Worm (Caenorhabditis elegans) whole organism, L4 larva: ENCODE measurements around the gene Y61B8B.3.

Source experiments
- F10B5.3 ChIP-seq: sonication (generic microtip); optimal IDR thresholded peaks from 2 replicates; lab custom pipeline; 2016; ENCODE audit warnings: mild to moderate bottlenecking, missing genetic modification characterization, missing compliant biosample characterization
- F26F4.8 ChIP-seq: fragments of 200-800 bp; sonication (Bioruptor generic); conservative IDR thresholded peaks from 2 replicates; pipeline ENCODE4 v1.3.6; 2022; ENCODE audit warnings: missing genetic modification characterization, missing compliant biosample characterization
- F37D6.2 ChIP-seq: sonication (generic microtip); optimal IDR thresholded peaks from 2 replicates; lab custom pipeline; 2016; ENCODE audit warnings: mild to moderate bottlenecking, missing genetic modification characterization, missing compliant biosample characterization
- F49E8.2 ChIP-seq: sonication (generic microtip); optimal IDR thresholded peaks from 2 replicates; lab custom pipeline; 2016; ENCODE audit warnings: missing compliant biosample characterization, mild to moderate bottlenecking, missing genetic modification characterization, borderline replicate concordance
- T20F7.1 ChIP-seq: fragments of 200-800 bp; sonication (Bioruptor generic); optimal IDR thresholded peaks from 2 replicates; lab custom pipeline; 2018; ENCODE audit warnings: mild to moderate bottlenecking, missing genetic modification characterization, missing compliant biosample characterization
- T26A8.4 ChIP-seq: fragments of 200-800 bp; sonication (Bioruptor generic); IDR thresholded peaks from 2 replicates; pipeline ENCODE4 v1.3.6; 2022; ENCODE audit warnings: missing genetic modification characterization, missing compliant biosample characterization
- Y105C5A.15 ChIP-seq: fragments of 200-800 bp; sonication (Bioruptor generic); IDR thresholded peaks from 2 replicates; pipeline ENCODE4 v1.3.6; 2022; ENCODE audit warnings: missing genetic modification characterization, missing compliant biosample characterization
- Y75B8A.6 ChIP-seq: fragments of 200-800 bp; sonication (Bioruptor generic); IDR thresholded peaks from 2 replicates; pipeline ENCODE4 v1.3.6; 2022; ENCODE audit warnings: missing genetic modification reagents, missing genetic modification characterization, missing compliant biosample characterization
- ZK546.5 ChIP-seq, 2 experiments: sonication (generic microtip); optimal IDR thresholded peaks; 2 replicates each; lab custom pipeline; 2017; ENCODE audit warnings: missing biosample characterization in 2 of 2, missing genetic modification characterization in 2 of 2
- ama-1 ChIP-seq: fragments of 150-350 bp; optimal IDR thresholded peaks from 2 replicates; lab custom pipeline; 2014; ENCODE audit warnings: inconsistent platforms, mixed read lengths
- ceh-20 ChIP-seq: fragments of 200-800 bp; sonication (Bioruptor generic); IDR thresholded peaks from 2 replicates; pipeline ENCODE4 v1.3.6; 2022; ENCODE audit warnings: missing genetic modification reagents, missing genetic modification characterization, missing compliant biosample characterization
- ceh-28 ChIP-seq: fragments of 150-350 bp; optimal IDR thresholded peaks from 2 replicates; lab custom pipeline; 2014; ENCODE audit warnings: missing biosample characterization, missing genetic modification reagents, missing genetic modification characterization
- ceh-32 ChIP-seq: sonication (generic microtip); optimal IDR thresholded peaks from 2 replicates; lab custom pipeline; 2016; ENCODE audit warnings: mild to moderate bottlenecking, missing genetic modification characterization, missing compliant biosample characterization; ENCODE audit not compliant: poor library complexity
- ceh-44 ChIP-seq: fragments of 200-800 bp; sonication (Bioruptor generic); IDR thresholded peaks from 2 replicates; pipeline ENCODE4 v1.3.6; 2022; ENCODE audit warnings: missing genetic modification reagents, missing genetic modification characterization, missing compliant biosample characterization
- ceh-82 ChIP-seq: sonication (generic microtip); optimal IDR thresholded peaks from 2 replicates; lab custom pipeline; 2017; ENCODE audit warnings: missing biosample characterization, missing genetic modification characterization
- ctbp-1 ChIP-seq: fragments of 200-800 bp; sonication (Bioruptor generic); IDR thresholded peaks from 2 replicates; pipeline ENCODE4 v1.3.6; 2022; ENCODE audit warnings: missing genetic modification reagents, missing genetic modification characterization, missing compliant biosample characterization
- dpl-1 ChIP-seq: fragments of 150-350 bp; optimal IDR thresholded peaks from 2 replicates; lab custom pipeline; 2014; ENCODE audit warnings: missing biosample characterization, missing genetic modification reagents, missing genetic modification characterization
- dve-1 ChIP-seq: sonication (generic microtip); optimal IDR thresholded peaks from 2 replicates; lab custom pipeline; 2017; ENCODE audit warnings: antibody characterized with exemption, mild to moderate bottlenecking, missing genetic modification characterization, missing compliant biosample characterization; ENCODE audit not compliant: insufficient read depth
- egl-27 ChIP-seq: sonication (generic microtip); optimal IDR thresholded peaks from 3 replicates; lab custom pipeline; 2017; ENCODE audit warnings: missing biosample characterization, missing genetic modification reagents, missing genetic modification characterization
- egl-43 ChIP-seq: fragments of 200-800 bp; sonication (Bioruptor generic); IDR thresholded peaks from 2 replicates; pipeline ENCODE4 v1.3.6; 2022; ENCODE audit warnings: missing genetic modification reagents, missing genetic modification characterization, missing compliant biosample characterization
- fos-1 ChIP-seq: fragments of 150-350 bp; optimal IDR thresholded peaks from 2 replicates; lab custom pipeline; 2014; ENCODE audit warnings: missing biosample characterization, missing genetic modification characterization
- hif-1 ChIP-seq, 2 experiments: sonication (generic microtip); optimal IDR thresholded peaks; 2 replicates each; lab custom pipeline; 2016 to 2017; ENCODE audit warnings: missing compliant biosample characterization in 2 of 2, missing genetic modification characterization in 2 of 2, missing genetic modification reagents in 2 of 2, missing genotype in 2 of 2, mild to moderate bottlenecking in 1 of 2
- hlh-11 ChIP-seq: fragments of 200-800 bp; sonication (Bioruptor generic); optimal IDR thresholded peaks from 2 replicates; lab custom pipeline; 2018; ENCODE audit warnings: mild to moderate bottlenecking, missing genetic modification characterization, missing compliant biosample characterization
- jun-1 ChIP-seq: fragments of 150-350 bp; optimal IDR thresholded peaks from 2 replicates; lab custom pipeline; 2014; ENCODE audit warnings: missing biosample characterization, missing genetic modification reagents, missing genetic modification characterization
- lin-29 ChIP-seq: fragments of 200-800 bp; sonication (Bioruptor generic); IDR thresholded peaks from 2 replicates; pipeline ENCODE4 v1.3.6; 2022; ENCODE audit warnings: missing genetic modification reagents, missing genetic modification characterization, missing compliant biosample characterization
- lin-39 ChIP-seq: fragments of 150-350 bp; optimal IDR thresholded peaks from 2 replicates; lab custom pipeline; 2014; ENCODE audit warnings: missing biosample characterization, missing genetic modification reagents, missing genetic modification characterization
- lir-3 ChIP-seq: sonication (generic microtip); optimal IDR thresholded peaks from 2 replicates; lab custom pipeline; 2016; ENCODE audit warnings: mild to moderate bottlenecking, missing genetic modification characterization, missing compliant biosample characterization
- madf-9 ChIP-seq: fragments of 200-800 bp; sonication (Bioruptor generic); conservative IDR thresholded peaks from 2 replicates; pipeline ENCODE4 v1.3.6; 2022; ENCODE audit warnings: missing genetic modification reagents, missing genetic modification characterization, missing compliant biosample characterization
- mes-2 ChIP-seq: sonication (generic microtip); optimal IDR thresholded peaks from 2 replicates; lab custom pipeline; 2016; ENCODE audit warnings: missing genotype, mild to moderate bottlenecking, missing genetic modification characterization, missing compliant biosample characterization; ENCODE audit not compliant: poor library complexity, severe bottlenecking
- mxl-3 ChIP-seq: fragments of 200-800 bp; sonication (Bioruptor generic); optimal IDR thresholded peaks from 2 replicates; lab custom pipeline; 2018; ENCODE audit warnings: mild to moderate bottlenecking, missing genetic modification characterization, missing compliant biosample characterization
- nhr-102 ChIP-seq: sonication (generic microtip); optimal IDR thresholded peaks from 2 replicates; lab custom pipeline; 2016; ENCODE audit warnings: mild to moderate bottlenecking, missing genetic modification characterization, moderate library complexity, missing compliant biosample characterization
- nhr-111 ChIP-seq: fragments of 200-800 bp; sonication (Bioruptor generic); optimal IDR thresholded peaks from 2 replicates; lab custom pipeline; 2018; ENCODE audit warnings: mild to moderate bottlenecking, missing genetic modification characterization, missing compliant biosample characterization
- nhr-25 ChIP-seq: sonication (generic microtip); optimal IDR thresholded peaks from 2 replicates; lab custom pipeline; 2017; ENCODE audit warnings: missing genetic modification characterization, mild to moderate bottlenecking, missing compliant biosample characterization, antibody characterized with exemption, moderate library complexity, borderline replicate concordance; ENCODE audit not compliant: insufficient read depth
- nhr-48 ChIP-seq: sonication (generic microtip); optimal IDR thresholded peaks from 2 replicates; lab custom pipeline; 2016; ENCODE audit warnings: mild to moderate bottlenecking, missing genetic modification characterization, missing compliant biosample characterization
- nhr-77 ChIP-seq: fragments of 150-350 bp; optimal IDR thresholded peaks from 2 replicates; lab custom pipeline; 2014; ENCODE audit warnings: missing biosample characterization, missing genetic modification characterization
- pha-4 ChIP-seq, 2 experiments: fragments of 150-350 bp in 1 of 2; fragments of 200-800 bp in 1 of 2; sonication (Bioruptor generic) in 1 of 2; IDR thresholded peaks in 1 of 2; optimal IDR thresholded peaks in 1 of 2; 2 replicates each; pipeline versions ENCODE4 v1.3.6 to Lab custom; 2014 to 2022; ENCODE audit warnings: missing genetic modification characterization in 2 of 2, missing genetic modification reagents in 2 of 2, missing biosample characterization in 1 of 2, missing compliant biosample characterization in 1 of 2
- pqm-1 ChIP-seq: sonication (generic microtip); optimal IDR thresholded peaks from 2 replicates; lab custom pipeline; 2017; ENCODE audit warnings: missing biosample characterization, missing genetic modification characterization
- saeg-2 ChIP-seq: fragments of 200-800 bp; sonication (Bioruptor generic); IDR thresholded peaks from 2 replicates; pipeline ENCODE4 v1.3.6; 2022; ENCODE audit warnings: missing genetic modification reagents, missing genetic modification characterization, missing compliant biosample characterization
- sdz-12 ChIP-seq: fragments of 200-800 bp; sonication (Bioruptor generic); optimal IDR thresholded peaks from 2 replicates; lab custom pipeline; 2018; ENCODE audit warnings: mild to moderate bottlenecking, missing genetic modification characterization, missing compliant biosample characterization
- set-16 ChIP-seq: fragments of 200-800 bp; sonication (Bioruptor generic); IDR thresholded peaks from 2 replicates; pipeline ENCODE4 v1.3.6; 2022; ENCODE audit warnings: missing genetic modification reagents, missing genetic modification characterization, missing compliant biosample characterization
- snpc-4 ChIP-seq: fragments of 150-350 bp; optimal IDR thresholded peaks from 2 replicates; lab custom pipeline; 2014; ENCODE audit warnings: missing biosample characterization, missing genetic modification characterization
- spr-1 ChIP-seq: sonication (generic microtip); optimal IDR thresholded peaks from 2 replicates; lab custom pipeline; 2016; ENCODE audit warnings: mild to moderate bottlenecking, missing genetic modification characterization, missing compliant biosample characterization
- spr-3 ChIP-seq: fragments of 200-800 bp; sonication (Bioruptor generic); optimal IDR thresholded peaks from 2 replicates; lab custom pipeline; 2018; ENCODE audit warnings: mild to moderate bottlenecking, missing genetic modification characterization, missing compliant biosample characterization
- tra-1 ChIP-seq: fragments of 200-800 bp; sonication (Bioruptor generic); IDR thresholded peaks from 2 replicates; pipeline ENCODE4 v1.3.6; 2022; ENCODE audit warnings: missing genetic modification reagents, missing genetic modification characterization, missing compliant biosample characterization
- unc-130 ChIP-seq: sonication (generic microtip); optimal IDR thresholded peaks from 2 replicates; lab custom pipeline; 2016; ENCODE audit warnings: missing genetic modification reagents, missing genetic modification characterization, missing compliant biosample characterization
- unc-39 ChIP-seq: sonication (generic microtip); optimal IDR thresholded peaks from 2 replicates; lab custom pipeline; 2017; ENCODE audit warnings: missing biosample characterization, missing genetic modification characterization
- vab-7 ChIP-seq: fragments of 200-800 bp; sonication (Bioruptor generic); IDR thresholded peaks from 2 replicates; pipeline ENCODE4 v1.3.6; 2022; ENCODE audit warnings: missing genetic modification reagents, missing genetic modification characterization, missing compliant biosample characterization
- zag-1 ChIP-seq: fragments of 150-350 bp; optimal IDR thresholded peaks from 2 replicates; lab custom pipeline; 2014; ENCODE audit warnings: missing biosample characterization, missing genetic modification characterization
- zip-11 ChIP-seq: fragments of 200-800 bp; sonication (Bioruptor generic); IDR thresholded peaks from 2 replicates; pipeline ENCODE4 v1.3.6; 2022; ENCODE audit warnings: missing genetic modification characterization, missing compliant biosample characterization
- zip-2 ChIP-seq: fragments of 150-350 bp; optimal IDR thresholded peaks from 2 replicates; lab custom pipeline; 2014; ENCODE audit warnings: missing biosample characterization, missing genetic modification characterization
- ztf-7 ChIP-seq: fragments of 150-350 bp; optimal IDR thresholded peaks from 2 replicates; lab custom pipeline; 2014; ENCODE audit warnings: missing biosample characterization, missing genetic modification characterization

The Y61B8B.3 gene

DNA sequence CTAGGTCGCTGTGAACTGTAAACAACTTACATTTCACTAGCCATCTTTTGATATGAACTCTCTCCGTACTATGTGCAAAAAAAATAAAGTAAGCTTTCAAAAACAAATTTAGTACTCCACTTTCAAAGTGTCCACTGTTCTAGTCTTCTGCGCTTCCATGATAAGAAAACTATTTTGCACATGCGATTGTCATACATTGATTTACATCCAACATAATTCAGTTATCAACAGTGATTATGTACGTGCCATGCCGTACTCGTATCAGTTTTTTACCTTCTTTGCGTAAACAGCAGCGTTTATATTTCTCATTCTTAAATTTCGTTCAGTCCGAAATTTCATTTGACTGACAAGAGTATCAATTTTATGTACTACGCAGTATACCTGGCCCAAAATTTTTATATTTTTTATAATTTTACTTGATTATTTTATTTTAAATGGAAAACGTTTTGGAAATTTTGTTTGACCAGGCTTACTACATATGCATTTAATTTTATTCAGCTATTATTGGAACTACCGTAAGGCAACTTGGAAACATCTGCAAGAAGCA is 40.6 kb upstream of the Y61B8B.3 start, which contains the start of the genes fbxa-134 and F47H4.2 (continued):
- TF ChIP-seq snpc-4 (no peak), saeg-2 (GFP tag; lab: Robert Waterston, UW) (no peak), jun-1 (tag; lab: Kevin White, UChicago) (no peak), egl-43 (GFP tag; lab: Robert Waterston, UW) (no peak), unc-130 (GFP tag; lab: Kevin White, UChicago) (no peak), hlh-11 (tag; lab: Kevin White, UChicago) (peak; percentile 76), vab-7 (GFP tag; lab: Robert Waterston, UW) (no peak), ceh-82 (tag; lab: Kevin White, UChicago) (no peak), ceh-32 (tag; lab: Kevin White, UChicago) (no peak), nhr-77 (peak; percentile 22), unc-39 (no peak), nhr-48 (peak; percentile 11), fos-1 (tag; lab: Kevin White, UChicago) (no peak), ama-1 (lab: Kevin White, UChicago) (no peak), lin-39 (tag; lab: Kevin White, UChicago) (no peak), T26A8.4 (GFP tag; lab: Robert Waterston, UW) (no peak), hif-1 (tag; optimal IDR thresholded peaks at IDR 0.05; lab: Kevin White, UChicago) (peak in 1 of 2 experiments; percentile 32), ceh-28 (tag; lab: Kevin White, UChicago) (no peak), ctbp-1 (GFP tag; lab: Robert Waterston, UW) (no peak), zip-2 (no peak), ceh-20 (GFP tag; lab: Robert Waterston, UW) (no peak), ztf-7 (tag; lab: Kevin White, UChicago) (no peak), mes-2 (tag; lab: Kevin White, UChicago) (no peak), ZK546.5 (tag; optimal IDR thresholded peaks at IDR 0.05; lab: Kevin White, UChicago) (no peak), F37D6.2 (tag; lab: Kevin White, UChicago) (no peak), mxl-3 (no peak), T20F7.1 (no peak), zag-1 (tag; lab: Kevin White, UChicago) (no peak), tra-1 (GFP tag; lab: Robert Waterston, UW) (no peak), spr-1 (tag; lab: Kevin White, UChicago) (no peak), madf-9 (GFP tag; lab: Robert Waterston, UW) (no peak), Y105C5A.15 (no peak), pha-4 (GFP tag; IDR thresholded peaks at IDR 0.05; lab: Robert Waterston, UW) (no peak), pha-4 (tag; optimal IDR thresholded peaks at IDR 0.05; lab: Kevin White, UChicago) (no peak), egl-27 (tag; lab: Kevin White, UChicago) (no peak), nhr-111 (GFP tag; lab: Kevin White, UChicago) (no peak), lir-3 (tag; lab: Kevin White, UChicago) (no peak), Y75B8A.6 (GFP tag; lab: Robert Waterston, UW) (no peak), F26F4.8 (GFP tag; lab: Robert Waterston, UW) (no peak), set-16 (GFP tag; lab: Robert Waterston, UW) (no peak), lin-29 (GFP tag; lab: Robert Waterston, UW) (no peak), nhr-25 (tag; lab: Kevin White, UChicago) (no peak), spr-3 (no peak), dve-1 (tag; lab: Kevin White, UChicago) (peak; percentile 36), nhr-102 (tag; lab: Kevin White, UChicago) (no peak), sdz-12 (GFP tag; lab: Kevin White, UChicago) (no peak), F49E8.2 (tag; lab: Kevin White, UChicago) (no peak), dpl-1 (GFP tag; lab: Kevin White, UChicago) (no peak), zip-11 (GFP tag; lab: Robert Waterston, UW) (no peak), F10B5.3 (no peak), ceh-44 (GFP tag; lab: Robert Waterston, UW) (no peak), pqm-1 (peak; percentile 99)
